Fruit fly (Drosophila melanogaster) Kc167 (cell line): ENCODE measurements around the gene red.

ENCODE experiments used
- Sin3A ChIP-seq: fragments of >200 bp; optimal IDR thresholded peaks from 2 replicates; lab custom pipeline; 2018; ENCODE audit warnings: missing external identifiers
- ttk ChIP-seq: sonication (Bioruptor generic); optimal IDR thresholded peaks from 2 replicates; lab custom pipeline; 2017; ENCODE audit warnings: missing external identifiers

dm6 chr3R:14296126-14296525 is 7.3 kb downstream of the red start:
- TF ChIP-seq Sin3A (lab: Kevin White, UChicago): no peak
- no peak for TF ChIP-seq ttk
